Fruit fly (Drosophila melanogaster) whole organism, prepupa: ENCODE data around the gene sif.

Source experiments
- CG6163 ChIP-seq: fragments of 200-800 bp; sonication (Bioruptor generic); IDR thresholded peaks from 3 replicates; pipeline ENCODE4 v1.3.6; 2022; ENCODE audit warnings: missing biosample characterization, missing genetic modification characterization
- Eip75B ChIP-seq: fragments of 200-800 bp; sonication (Bioruptor generic); optimal IDR thresholded peaks from 3 replicates; lab custom pipeline; 2016; ENCODE audit warnings: missing biosample characterization, missing genetic modification characterization
- Ets96B ChIP-seq: fragments of 200-800 bp; optimal IDR thresholded peaks from 2 replicates; lab custom pipeline; 2019; ENCODE audit warnings: missing biosample characterization, mild to moderate bottlenecking, missing genetic modification characterization, moderate library complexity
- Sox102F ChIP-seq: fragments of 200-800 bp; sonication (Bioruptor generic); optimal IDR thresholded peaks from 2 replicates; lab custom pipeline; 2016; ENCODE audit warnings: missing biosample characterization, mild to moderate bottlenecking, missing genetic modification characterization
- achi ChIP-seq: fragments of 200-800 bp; sonication (Bioruptor generic); optimal IDR thresholded peaks from 3 replicates; lab custom pipeline; 2016; ENCODE audit warnings: missing biosample characterization, missing genetic modification characterization
- fd59A ChIP-seq: fragments of 200-800 bp; sonication (Bioruptor generic); optimal IDR thresholded peaks from 2 replicates; lab custom pipeline; 2017; ENCODE audit warnings: missing biosample characterization, mild to moderate bottlenecking, missing genetic modification characterization, missing genetic modification reagents
- fd85E ChIP-seq: fragments of 200-800 bp; sonication (Bioruptor generic); optimal IDR thresholded peaks from 3 replicates; lab custom pipeline; 2016; ENCODE audit warnings: missing biosample characterization, missing genetic modification characterization
- topi ChIP-seq: fragments of 200-800 bp; sonication (Bioruptor generic); optimal IDR thresholded peaks from 3 replicates; lab custom pipeline; 2016; ENCODE audit warnings: missing biosample characterization, missing genetic modification characterization

DNA sequence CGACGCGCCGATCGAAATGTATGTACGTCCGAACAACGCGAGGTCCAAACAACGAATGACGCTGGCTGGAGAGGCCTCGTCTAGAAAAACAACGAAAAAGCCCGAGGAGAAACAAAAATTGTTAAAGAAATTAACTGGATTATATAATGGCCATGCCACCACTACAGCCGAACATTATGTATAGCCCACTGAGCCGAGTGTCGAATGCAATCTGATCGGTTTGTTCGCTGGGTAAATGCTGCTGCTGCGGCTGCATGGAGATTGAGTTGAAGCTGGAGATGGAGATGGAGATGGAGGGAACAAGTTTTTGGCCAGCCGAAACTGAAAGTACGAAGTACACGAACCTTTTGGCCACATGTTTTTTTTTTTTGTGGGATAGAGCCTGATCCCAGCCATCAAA lies 128.9 kb downstream of the sif start, which contains the start of gene Cralbp:
- no peak for TF ChIP-seq fd85E (GFP tag; lab: Kevin White, UChicago)
- no peak for TF ChIP-seq Sox102F (GFP tag; lab: Kevin White, UChicago)
- TF ChIP-seq topi (GFP tag; lab: Kevin White, UChicago): no peak
- no peak for TF ChIP-seq Ets96B (tag; lab: Kevin White, UChicago)
- no peak for TF ChIP-seq fd59A
- no peak for TF ChIP-seq achi (GFP tag; lab: Kevin White, UChicago)
- TF ChIP-seq CG6163: no peak
- TF ChIP-seq Eip75B: no peak
